Worm (Caenorhabditis elegans) whole organism, L4 larva: Measurements from ENCODE around the gene gna-1.

ENCODE experiments used
- D1046.2 ChIP-seq: fragments of 200-800 bp; sonication (Bioruptor generic); IDR thresholded peaks from 2 replicates; pipeline ENCODE4 v1.3.6; 2022; ENCODE audit warnings: missing genetic modification characterization, missing compliant biosample characterization
- F37D6.2 ChIP-seq: sonication (generic microtip); optimal IDR thresholded peaks from 2 replicates; lab custom pipeline; 2016; ENCODE audit warnings: mild to moderate bottlenecking, missing genetic modification characterization, missing compliant biosample characterization
- R02D3.7 ChIP-seq: fragments of 150-350 bp; sonication (generic microtip); optimal IDR thresholded peaks from 3 replicates; lab custom pipeline; 2014; ENCODE audit warnings: missing biosample characterization, missing genetic modification characterization
- Y105C5A.15 ChIP-seq: fragments of 200-800 bp; sonication (Bioruptor generic); IDR thresholded peaks from 2 replicates; pipeline ENCODE4 v1.3.6; 2022; ENCODE audit warnings: missing genetic modification characterization, missing compliant biosample characterization
- Y75B8A.6 ChIP-seq: fragments of 200-800 bp; sonication (Bioruptor generic); IDR thresholded peaks from 2 replicates; pipeline ENCODE4 v1.3.6; 2022; ENCODE audit warnings: missing genetic modification reagents, missing genetic modification characterization, missing compliant biosample characterization
- aha-1 ChIP-seq: fragments of 150-350 bp; peaks from one replicate; lab custom pipeline; 2014; ENCODE audit warnings: missing biosample characterization, missing genetic modification characterization
- ama-1 ChIP-seq: fragments of 150-350 bp; optimal IDR thresholded peaks from 2 replicates; lab custom pipeline; 2014; ENCODE audit warnings: inconsistent platforms, mixed read lengths
- arid-1 ChIP-seq: fragments of 200-800 bp; sonication (Bioruptor generic); conservative IDR thresholded peaks from 2 replicates; pipeline ENCODE4 v1.3.6; 2022; ENCODE audit warnings: missing genetic modification reagents, missing genetic modification characterization, missing compliant biosample characterization
- ceh-32 ChIP-seq: sonication (generic microtip); optimal IDR thresholded peaks from 2 replicates; lab custom pipeline; 2016; ENCODE audit warnings: mild to moderate bottlenecking, missing genetic modification characterization, missing compliant biosample characterization; ENCODE audit not compliant: poor library complexity
- cey-2 ChIP-seq: sonication (generic microtip); optimal IDR thresholded peaks from 3 replicates; lab custom pipeline; 2017; ENCODE audit warnings: missing genetic modification characterization, mild to moderate bottlenecking, missing compliant biosample characterization, antibody characterized with exemption, borderline replicate concordance; ENCODE audit not compliant: insufficient read depth
- dmd-6 ChIP-seq: fragments of 200-800 bp; sonication (Bioruptor generic); IDR thresholded peaks from 2 replicates; pipeline ENCODE4 v1.3.6; 2022; ENCODE audit warnings: missing genetic modification reagents, missing genetic modification characterization, missing compliant biosample characterization
- fkh-10 ChIP-seq: fragments of 150-350 bp; optimal IDR thresholded peaks from 2 replicates; lab custom pipeline; 2014; ENCODE audit warnings: missing biosample characterization, missing genetic modification reagents, missing genetic modification characterization
- fos-1 ChIP-seq: fragments of 150-350 bp; optimal IDR thresholded peaks from 2 replicates; lab custom pipeline; 2014; ENCODE audit warnings: missing biosample characterization, missing genetic modification characterization
- hif-1 ChIP-seq, 2 experiments: sonication (generic microtip); optimal IDR thresholded peaks; 2 replicates each; lab custom pipeline; 2016 to 2017; ENCODE audit warnings: missing compliant biosample characterization in 2 of 2, missing genetic modification characterization in 2 of 2, missing genetic modification reagents in 2 of 2, missing genotype in 2 of 2, mild to moderate bottlenecking in 1 of 2
- lim-7 ChIP-seq: fragments of 200-800 bp; sonication (Bioruptor generic); IDR thresholded peaks from 2 replicates; pipeline ENCODE4 v1.3.6; 2022; ENCODE audit warnings: missing genetic modification characterization, missing compliant biosample characterization
- lin-1 ChIP-seq: fragments of 200-800 bp; sonication (Bioruptor generic); IDR thresholded peaks from 2 replicates; pipeline ENCODE4 v1.3.6; 2022; ENCODE audit warnings: missing genetic modification reagents, missing genetic modification characterization, missing compliant biosample characterization
- lin-15B ChIP-seq: fragments of 150-350 bp; sonication (generic microtip); optimal IDR thresholded peaks from 3 replicates; lab custom pipeline; 2014; ENCODE audit warnings: missing biosample characterization, missing genetic modification characterization
- lin-29 ChIP-seq: fragments of 200-800 bp; sonication (Bioruptor generic); IDR thresholded peaks from 2 replicates; pipeline ENCODE4 v1.3.6; 2022; ENCODE audit warnings: missing genetic modification reagents, missing genetic modification characterization, missing compliant biosample characterization
- lin-38 ChIP-seq: fragments of 200-800 bp; sonication (Bioruptor generic); IDR thresholded peaks from 2 replicates; pipeline ENCODE4 v1.3.6; 2022; ENCODE audit warnings: missing genetic modification reagents, missing genetic modification characterization, missing compliant biosample characterization
- lin-39 ChIP-seq: fragments of 150-350 bp; optimal IDR thresholded peaks from 2 replicates; lab custom pipeline; 2014; ENCODE audit warnings: missing biosample characterization, missing genetic modification reagents, missing genetic modification characterization
- madf-5 ChIP-seq, 2 experiments: fragments of 200-800 bp; sonication (Bioruptor generic); IDR thresholded peaks; 2 replicates each; pipeline ENCODE4 v1.3.6; 2022; ENCODE audit warnings: missing compliant biosample characterization in 2 of 2, missing genetic modification characterization in 2 of 2
- madf-9 ChIP-seq: fragments of 200-800 bp; sonication (Bioruptor generic); conservative IDR thresholded peaks from 2 replicates; pipeline ENCODE4 v1.3.6; 2022; ENCODE audit warnings: missing genetic modification reagents, missing genetic modification characterization, missing compliant biosample characterization
- mdl-1 ChIP-seq, 2 experiments: fragments of 150-350 bp in 1 of 2; sonication (generic microtip) in 1 of 2; optimal IDR thresholded peaks; 2 replicates each; lab custom pipeline; 2014 to 2017; ENCODE audit warnings: missing biosample characterization in 2 of 2, missing genetic modification characterization in 2 of 2
- mep-1 ChIP-seq: fragments of 150-350 bp; sonication (generic microtip); optimal IDR thresholded peaks from 3 replicates; lab custom pipeline; 2014; ENCODE audit warnings: missing biosample characterization, missing genetic modification characterization
- nhr-10 ChIP-seq: fragments of 150-350 bp; optimal IDR thresholded peaks from 2 replicates; lab custom pipeline; 2014; ENCODE audit warnings: missing biosample characterization, missing genetic modification characterization
- nhr-237 ChIP-seq: sonication (generic microtip); optimal IDR thresholded peaks from 2 replicates; lab custom pipeline; 2017; ENCODE audit warnings: missing biosample characterization, missing genetic modification characterization
- nhr-42 ChIP-seq: fragments of 200-800 bp; sonication (Bioruptor generic); IDR thresholded peaks from 2 replicates; pipeline ENCODE4 v1.3.6; 2022; ENCODE audit warnings: missing genetic modification characterization, missing compliant biosample characterization
- nhr-48 ChIP-seq: sonication (generic microtip); optimal IDR thresholded peaks from 2 replicates; lab custom pipeline; 2016; ENCODE audit warnings: mild to moderate bottlenecking, missing genetic modification characterization, missing compliant biosample characterization
- nhr-6 ChIP-seq: fragments of 150-350 bp; optimal IDR thresholded peaks from 2 replicates; lab custom pipeline; 2014; ENCODE audit warnings: missing biosample characterization, missing genetic modification characterization
- nhr-77 ChIP-seq: fragments of 150-350 bp; optimal IDR thresholded peaks from 2 replicates; lab custom pipeline; 2014; ENCODE audit warnings: missing biosample characterization, missing genetic modification characterization
- pqm-1 ChIP-seq: sonication (generic microtip); optimal IDR thresholded peaks from 2 replicates; lab custom pipeline; 2017; ENCODE audit warnings: missing biosample characterization, missing genetic modification characterization
- rbr-2 ChIP-seq: sonication (generic microtip); optimal IDR thresholded peaks from 2 replicates; lab custom pipeline; 2016; ENCODE audit warnings: missing genotype, missing genetic modification characterization, missing compliant biosample characterization
- saeg-2 ChIP-seq: fragments of 200-800 bp; sonication (Bioruptor generic); IDR thresholded peaks from 2 replicates; pipeline ENCODE4 v1.3.6; 2022; ENCODE audit warnings: missing genetic modification reagents, missing genetic modification characterization, missing compliant biosample characterization
- skn-1 ChIP-seq: fragments of 150-350 bp; optimal IDR thresholded peaks from 2 replicates; lab custom pipeline; 2014; ENCODE audit warnings: missing biosample characterization, missing genetic modification characterization
- snpc-1.2 ChIP-seq: fragments of 200-800 bp; sonication (Bioruptor generic); IDR thresholded peaks from 2 replicates; pipeline ENCODE4 v1.3.6; 2022; ENCODE audit warnings: missing genetic modification reagents, missing genetic modification characterization, missing compliant biosample characterization
- snpc-4 ChIP-seq: fragments of 150-350 bp; optimal IDR thresholded peaks from 2 replicates; lab custom pipeline; 2014; ENCODE audit warnings: missing biosample characterization, missing genetic modification characterization
- spr-3 ChIP-seq: fragments of 200-800 bp; sonication (Bioruptor generic); optimal IDR thresholded peaks from 2 replicates; lab custom pipeline; 2018; ENCODE audit warnings: mild to moderate bottlenecking, missing genetic modification characterization, missing compliant biosample characterization
- tag-97 ChIP-seq: fragments of 200-800 bp; sonication (Bioruptor generic); IDR thresholded peaks from 2 replicates; pipeline ENCODE4 v1.3.6; 2022; ENCODE audit warnings: missing genetic modification characterization, missing compliant biosample characterization
- unc-62 ChIP-seq, 3 experiments: fragments of 150-350 bp in 1 of 3; sonication (generic microtip); optimal IDR thresholded peaks in 2 of 3; peaks in 1 of 3; 1 replicate in 1 of 3; 2 replicates in 2 of 3; lab custom pipeline; 2014 to 2017; ENCODE audit warnings: missing biosample characterization in 3 of 3, missing genetic modification characterization in 3 of 3, missing genetic modification reagents in 3 of 3, missing genotype in 1 of 3
- zag-1 ChIP-seq: fragments of 150-350 bp; optimal IDR thresholded peaks from 2 replicates; lab custom pipeline; 2014; ENCODE audit warnings: missing biosample characterization, missing genetic modification characterization
- zip-2 ChIP-seq: fragments of 150-350 bp; optimal IDR thresholded peaks from 2 replicates; lab custom pipeline; 2014; ENCODE audit warnings: missing biosample characterization, missing genetic modification characterization

gna-1 gene

DNA sequence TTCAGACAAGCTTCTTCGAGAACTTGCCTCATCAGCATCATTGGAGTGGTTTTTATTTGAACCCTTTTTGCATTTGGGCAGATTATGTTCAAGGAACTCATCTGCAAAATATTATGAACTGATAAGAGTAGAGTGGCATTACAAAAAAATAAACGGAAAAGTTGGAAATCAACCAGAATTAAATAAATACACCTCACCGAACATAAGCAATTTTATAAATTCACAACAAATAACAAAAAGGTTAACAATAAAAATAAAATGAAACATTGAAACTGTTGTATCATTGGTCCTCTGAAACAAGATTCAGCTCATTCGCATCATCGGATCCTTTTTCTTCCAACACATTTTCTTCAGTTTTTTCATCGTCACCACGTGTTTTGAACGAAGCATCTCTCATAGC, 2.7 kb downstream of the gna-1 start, which contains the start of gene asps-1:
asps-1 (minus strand) TSS at position 101 of the 400 bp plus-strand sequence.
- TF ChIP-seq aha-1 (tag; lab: Kevin White, UChicago) (peak; percentile 67), mep-1 (tag; lab: Kevin White, UChicago) (no peak)

DNA sequence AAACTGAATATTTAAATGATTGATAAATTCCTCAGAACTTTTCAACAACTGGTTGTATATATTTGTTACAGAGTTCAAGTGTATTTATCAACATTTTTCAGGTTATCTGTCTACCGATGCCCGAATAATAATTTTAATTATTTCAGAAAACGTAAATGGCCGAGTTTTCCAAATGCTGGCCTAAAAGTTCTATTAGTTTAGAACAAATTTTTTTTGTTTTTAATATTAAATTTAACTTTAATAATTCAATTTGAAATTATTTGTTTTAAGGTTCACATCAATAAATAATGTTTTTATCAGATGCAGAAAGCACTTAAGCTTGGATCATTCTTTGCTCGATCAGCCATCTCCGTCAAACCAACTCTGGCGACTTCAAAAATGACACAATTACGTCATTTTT, 5.6 kb downstream of the gna-1 start, which contains the start of gene trx-2:
trx-2 (plus strand) TSS at position 301 of the 400 bp plus-strand sequence.
- TF ChIP-seq zip-2 (tag; lab: Kevin White, UChicago) (no peak), lin-15B (tag; lab: Kevin White, UChicago) (no peak), mdl-1 (tag; optimal IDR thresholded peaks at IDR 0.05; lab: Kevin White, UChicago) (no peak), ama-1 (lab: Kevin White, UChicago) (no peak), lin-1 (GFP tag; lab: Robert Waterston, UW) (no peak), spr-3 (GFP tag; lab: Kevin White, UChicago) (no peak)
- TF ChIP-seq, all 104 proteins: peak for 0

DNA sequence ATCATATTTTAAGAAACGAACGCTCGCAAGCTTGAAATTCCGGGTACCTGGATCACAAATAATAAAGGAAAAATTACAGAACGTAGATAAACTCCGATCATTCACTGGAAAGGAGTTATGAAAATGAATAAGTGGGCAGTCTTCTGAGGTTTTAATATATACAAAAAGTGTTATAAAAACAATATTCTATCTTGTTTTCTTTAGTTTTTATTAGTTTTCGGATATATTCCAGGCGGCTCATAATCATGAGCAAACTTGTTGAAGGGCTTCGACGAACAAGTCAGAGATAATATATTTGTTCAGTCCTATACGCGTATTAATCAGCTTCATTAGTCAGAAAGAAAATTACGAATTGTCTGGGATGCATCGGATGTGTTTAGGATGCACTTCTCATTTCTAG, 6.0 kb downstream of the gna-1 start, which contains the start of gene gcy-6:
gcy-6 (minus strand) TSS at position 101 of the 400 bp plus-strand sequence.
- TF ChIP-seq madf-9 (GFP tag; lab: Robert Waterston, UW) (no peak), nhr-48 (no peak), snpc-1.2 (no peak), cey-2 (tag; lab: Kevin White, UChicago) (no peak), fos-1 (no peak), tag-97 (GFP tag; lab: Robert Waterston, UW) (no peak), unc-62 (GFP tag; optimal IDR thresholded peaks at IDR 0.05 in 1 of 2; lab: Kevin White, UChicago) (peak in 1 of 2 experiments; percentile 15), unc-62 (tag; optimal IDR thresholded peaks at IDR 0.05; lab: Kevin White, UChicago) (no peak), lin-38 (no peak), saeg-2 (no peak), aha-1 (tag; lab: Kevin White, UChicago) (peak; percentile 85), snpc-4 (tag; lab: Kevin White, UChicago) (no peak), R02D3.7 (tag; lab: Kevin White, UChicago) (no peak), D1046.2 (GFP tag; lab: Robert Waterston, UW) (no peak), madf-5 (GFP tag; IDR thresholded peaks at IDR 0.05; lab: Robert Waterston, UW) (no peak), nhr-6 (tag; lab: Kevin White, UChicago) (no peak)

DNA sequence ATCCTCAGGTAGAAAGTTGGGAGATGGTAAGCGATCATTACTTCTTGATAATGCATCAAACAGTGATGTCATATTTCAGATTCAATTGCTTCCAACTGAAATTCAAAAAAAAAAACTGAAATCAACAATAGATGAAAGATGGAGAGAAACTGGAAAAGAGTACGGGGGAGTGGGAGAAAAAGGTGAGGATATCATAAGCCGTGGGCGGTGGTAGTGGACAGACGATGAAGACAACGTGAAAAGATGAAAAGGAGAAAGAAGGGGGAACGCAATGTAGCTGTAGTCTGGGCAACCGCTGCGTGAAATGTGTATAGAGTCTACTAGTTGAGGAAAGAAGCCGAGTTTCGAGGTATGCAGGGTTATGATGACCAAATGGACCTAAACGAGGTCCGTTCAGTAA, 12.7 kb downstream of the gna-1 start, which contains the start of gene che-12:
che-12 (minus strand) TSS at position 101 of the 400 bp plus-strand sequence.
- no peak for TF ChIP-seq lin-39 (tag; lab: Kevin White, UChicago)
- no peak for TF ChIP-seq Y75B8A.6 (GFP tag; lab: Robert Waterston, UW)
- TF ChIP-seq lim-7 (GFP tag; lab: Robert Waterston, UW): no peak
- no peak for TF ChIP-seq nhr-42 (GFP tag; lab: Robert Waterston, UW)
- no peak for TF ChIP-seq aha-1 (tag; lab: Kevin White, UChicago)

DNA sequence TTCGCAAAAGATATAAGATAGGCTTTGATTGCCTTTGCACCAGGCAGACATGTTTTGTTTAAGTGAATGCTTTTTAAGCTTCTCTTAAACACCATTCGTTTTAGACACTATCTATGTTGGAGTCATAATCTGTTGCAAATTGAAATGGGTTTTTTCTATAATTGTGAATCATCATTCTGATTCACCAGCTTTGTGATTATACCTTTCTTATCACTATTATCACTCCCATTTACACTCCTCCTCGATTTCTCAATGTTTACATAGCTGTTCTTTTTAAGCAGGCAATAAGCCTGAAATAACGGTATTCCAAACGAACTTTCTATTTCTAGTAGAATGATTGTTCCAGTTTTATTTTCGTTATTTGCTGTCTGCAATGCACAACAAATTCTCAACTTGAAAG, 22.9 kb downstream of the gna-1 start, which contains the start of gene B0024.4:
B0024.4 (plus strand) TSS at position 301 of the 400 bp plus-strand sequence.
- TF ChIP-seq pqm-1 (tag; lab: Kevin White, UChicago): peak; percentile 15
- no peak for TF ChIP-seq lin-38
- TF ChIP-seq unc-62 (GFP tag; optimal IDR thresholded peaks at IDR 0.05 in 1 of 2; lab: Kevin White, UChicago): peak in 1 of 2 experiments; percentile 20
- TF ChIP-seq unc-62 (tag; optimal IDR thresholded peaks at IDR 0.05; lab: Kevin White, UChicago): no peak

DNA sequence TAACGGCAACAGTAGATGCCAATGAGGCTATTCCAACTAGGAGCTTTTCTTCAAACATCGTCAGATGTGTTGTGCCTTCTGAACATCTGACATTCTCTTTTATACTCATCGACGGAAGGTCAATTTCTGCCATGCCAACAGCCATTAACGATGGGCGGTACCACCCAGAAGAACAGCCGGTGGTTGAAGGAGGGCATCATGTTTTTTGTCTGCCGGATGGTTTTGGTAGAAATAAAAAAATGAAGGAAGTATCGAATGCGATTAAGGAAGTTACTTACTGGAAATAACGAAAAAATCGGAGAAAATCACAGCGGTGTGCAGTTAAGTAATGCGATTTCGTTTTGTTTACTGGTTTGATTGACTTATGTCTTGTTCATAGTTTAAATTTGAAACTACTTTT, 25.4 kb downstream of the gna-1 start, which contains the start of gene col-150:
col-150 (minus strand) TSS at position 101 of the 400 bp plus-strand sequence.
- TF ChIP-seq Y105C5A.15 (GFP tag; lab: Robert Waterston, UW) (no peak), fos-1 (no peak), F37D6.2 (no peak), cey-2 (tag; lab: Kevin White, UChicago) (no peak), fkh-10 (GFP tag; lab: Kevin White, UChicago) (no peak), nhr-10 (no peak), nhr-237 (no peak), dmd-6 (no peak), lin-29 (GFP tag; lab: Robert Waterston, UW) (no peak), snpc-4 (tag; lab: Kevin White, UChicago) (no peak), ceh-32 (tag; lab: Kevin White, UChicago) (no peak), rbr-2 (tag; lab: Kevin White, UChicago) (no peak), hif-1 (tag; optimal IDR thresholded peaks at IDR 0.05; lab: Kevin White, UChicago) (no peak), skn-1 (no peak), lin-39 (tag; lab: Kevin White, UChicago) (no peak), zag-1 (tag; lab: Kevin White, UChicago) (no peak), D1046.2 (GFP tag; lab: Robert Waterston, UW) (no peak), nhr-77 (tag; lab: Kevin White, UChicago) (no peak), arid-1 (GFP tag; lab: Robert Waterston, UW) (no peak)
